Fruit fly (Drosophila melanogaster): ENCODE measurements around the gene CG34279.

The CG34279 gene

DNA sequence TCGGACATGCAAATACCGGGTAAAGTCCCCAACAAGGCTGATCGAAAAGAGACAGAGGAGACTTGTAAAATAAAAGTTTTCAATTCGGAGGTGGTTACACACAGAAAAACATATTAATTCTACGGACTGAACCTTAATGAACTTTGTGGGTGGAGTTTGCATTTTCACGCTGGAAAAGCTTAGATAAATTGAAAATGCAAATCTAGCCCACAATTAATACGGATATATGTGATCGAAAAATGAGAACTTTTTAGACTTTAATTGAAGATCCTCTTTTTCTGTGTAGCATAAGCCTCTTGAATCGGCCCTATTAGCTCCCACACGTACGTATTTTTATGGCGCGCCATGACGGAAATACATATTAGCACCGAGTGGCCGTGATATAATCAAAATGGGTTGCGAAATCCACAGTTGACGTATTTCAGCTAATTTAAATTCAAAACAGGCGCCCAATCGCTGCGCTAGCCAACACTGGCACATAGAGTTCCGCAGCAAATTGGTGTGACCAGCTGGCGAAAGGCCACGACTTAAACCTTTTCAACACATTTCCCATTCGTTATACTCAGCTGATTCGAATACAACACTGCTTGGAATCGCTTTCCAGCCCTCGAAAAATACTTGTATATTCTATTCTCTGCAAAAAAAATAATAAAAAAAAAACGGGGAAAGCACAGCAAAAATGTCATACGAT lies 17.6 kb downstream of the CG34279 start (continued):
- peak; percentile 98 for TF ChIP-seq Ets65A (GFP tag)
- TF ChIP-seq B-H1 (GFP tag; IDR thresholded peaks at IDR 0.05), result no peak; the same call in 2 of the 3 replicates
- no peak for TF ChIP-seq Dip2 (GFP tag; IDR thresholded peaks at IDR 0.05)
- TF ChIP-seq ranshi (GFP tag; IDR thresholded peaks at IDR 0.05), result peak; percentile 14; the same call in 1 of the 2 replicates
- peak; percentile 71; the same call in 2 of the 3 replicates for TF ChIP-seq tgo (GFP tag; IDR thresholded peaks at IDR 0.05)
- TF ChIP-seq H15 (GFP tag; IDR thresholded peaks at IDR 0.05), result peak; percentile 43; the same call in 1 of the 3 replicates
- peak; percentile 63 for TF ChIP-seq CG14441 (GFP tag; IDR thresholded peaks at IDR 0.05)
- peak; percentile 54 for TF ChIP-seq CG4617 (GFP tag; optimal IDR thresholded peaks at IDR 0.05; ENCODE audit: borderline replicate concordance)
- no peak for TF ChIP-seq tap (tag; optimal IDR thresholded peaks at IDR 0.05)
- no peak for TF ChIP-seq CG11560 (tag; IDR thresholded peaks at IDR 0.05)
- TF ChIP-seq Max (GFP tag; optimal IDR thresholded peaks at IDR 0.05), result peak; percentile 47
- TF ChIP-seq CG15696 (tag; optimal IDR thresholded peaks at IDR 0.05), result peak; percentile 0
- TF ChIP-seq CG4360 (GFP tag; IDR thresholded peaks at IDR 0.05), result peak; percentile 24; the same call in 1 of the 2 replicates
- TF ChIP-seq CG17912 (GFP tag; optimal IDR thresholded peaks at IDR 0.05), result peak; percentile 57
- no peak for TF ChIP-seq CG8388 (GFP tag; optimal IDR thresholded peaks at IDR 0.05)
- peak; percentile 67 for TF ChIP-seq CG18599 (GFP tag; optimal IDR thresholded peaks at IDR 0.05)
- no peak for TF ChIP-seq CG15479 (GFP tag; optimal IDR thresholded peaks at IDR 0.05)
- peak; percentile 81 for TF ChIP-seq CG12659 (GFP tag; optimal IDR thresholded peaks at IDR 0.05)
- peak; percentile 4 for TF ChIP-seq CG10979 (tag; optimal IDR thresholded peaks at IDR 0.05)
- peak; percentile 57; the same call in 1 of the 2 replicates for TF ChIP-seq ssp (GFP tag; IDR thresholded peaks at IDR 0.05)
- peak; percentile 69 for TF ChIP-seq lilli (GFP tag; optimal IDR thresholded peaks at IDR 0.05)
- TF ChIP-seq CG3838 (GFP tag; optimal IDR thresholded peaks at IDR 0.05), result no peak
- peak; percentile 63 for TF ChIP-seq CG31365 (tag; optimal IDR thresholded peaks at IDR 0.05)
- peak; percentile 37; the same call in 1 of the 2 replicates for TF ChIP-seq HLH3B (GFP tag; IDR thresholded peaks at IDR 0.05)
- peak; percentile 40; the same call in 1 of the 3 replicates for TF ChIP-seq CG34224 (GFP tag; IDR thresholded peaks at IDR 0.05; ENCODE audit: partially characterized antibody)
- TF ChIP-seq HmgZ (tag; optimal IDR thresholded peaks at IDR 0.05), result peak; percentile 65
- peak; percentile 47 for TF ChIP-seq nom (GFP tag; optimal IDR thresholded peaks at IDR 0.05)
- peak; percentile 44 for TF ChIP-seq Sox102F (GFP tag; optimal IDR thresholded peaks at IDR 0.05)
- peak; percentile 49 for TF ChIP-seq CG12744 (GFP tag; optimal IDR thresholded peaks at IDR 0.05)
- TF ChIP-seq Lhr (GFP tag; optimal IDR thresholded peaks at IDR 0.05), result peak; percentile 75
- no peak for TF ChIP-seq eyg (GFP tag; optimal IDR thresholded peaks at IDR 0.05)
- TF ChIP-seq CG16815 (GFP tag; optimal IDR thresholded peaks at IDR 0.05), result no peak
- TF ChIP-seq CG11093 (GFP tag; IDR thresholded peaks at IDR 0.05), result peak; percentile 46; the same call in 1 of the 3 replicates
- peak; percentile 55 for TF ChIP-seq her (GFP tag; optimal IDR thresholded peaks at IDR 0.05)
- TF ChIP-seq sd (tag; optimal IDR thresholded peaks at IDR 0.05), result peak; percentile 72
- TF ChIP-seq CG32767 (GFP tag; IDR thresholded peaks at IDR 0.05), result peak; percentile 84
- peak; percentile 63 for TF ChIP-seq CG34376 (GFP tag; optimal IDR thresholded peaks at IDR 0.05)
- no peak for TF ChIP-seq CG8281 (tag; optimal IDR thresholded peaks at IDR 0.05)
- TF ChIP-seq cg (GFP tag; optimal IDR thresholded peaks at IDR 0.05), result no peak
- peak; percentile 49 for TF ChIP-seq Fer3 (tag; optimal IDR thresholded peaks at IDR 0.05)
- TF ChIP-seq gro (GFP tag; optimal IDR thresholded peaks at IDR 0.05), result peak; percentile 53
- TF ChIP-seq gcm2 (GFP tag; optimal IDR thresholded peaks at IDR 0.05), result peak; percentile 3
- peak; percentile 48; the same call in 1 of the 2 replicates for TF ChIP-seq esg (GFP tag; conservative IDR thresholded peaks at IDR 0.05)
- TF ChIP-seq CG10274 (GFP tag; optimal IDR thresholded peaks at IDR 0.05), result peak; percentile 18
- TF ChIP-seq Mrtf (GFP tag; IDR thresholded peaks at IDR 0.05), result peak; percentile 62; the same call in 2 of the 3 replicates
- TF ChIP-seq Ets97D (GFP tag; optimal IDR thresholded peaks at IDR 0.05), result peak; percentile 94
- peak; percentile 62 for TF ChIP-seq sug (tag; optimal IDR thresholded peaks at IDR 0.05)
- TF ChIP-seq chif (GFP tag; optimal IDR thresholded peaks at IDR 0.05), result peak; percentile 55 to 56
- no peak for TF ChIP-seq Nf-YB (GFP tag; optimal IDR thresholded peaks at IDR 0.05)

Data from whole organism, embryonic.